Worm (Caenorhabditis elegans): ENCODE results near the gene vha-9.

DNA sequence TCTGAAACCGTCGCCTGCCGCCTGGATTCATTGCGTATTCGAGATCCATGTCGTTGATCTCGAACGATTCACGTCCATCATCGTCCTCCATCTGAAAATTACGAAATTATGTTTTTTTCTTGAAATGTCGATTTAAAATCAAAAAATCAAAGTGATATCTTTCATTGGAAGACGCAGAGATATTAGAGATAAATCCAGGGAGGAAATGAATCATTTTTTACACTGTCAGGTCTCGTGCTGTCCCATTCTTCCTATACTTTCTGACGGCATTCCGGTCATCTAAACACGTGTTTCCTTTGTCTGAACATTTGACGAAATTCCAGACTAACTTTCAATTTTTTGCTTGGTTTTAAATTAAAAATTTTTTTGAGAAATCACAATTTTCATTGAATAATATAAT lies 46.4 kb upstream of the vha-9 start, which contains the start of gene stip-1:
- no peak for TF ChIP-seq ets-7 (tag; optimal IDR thresholded peaks at IDR 0.05)
- no peak for TF ChIP-seq tra-4 (tag; optimal IDR thresholded peaks at IDR 0.05)
- TF ChIP-seq ama-1 (optimal IDR thresholded peaks at IDR 0.05): no peak
- no peak for TF ChIP-seq flt-1 (GFP tag; IDR thresholded peaks at IDR 0.05)
- no peak for TF ChIP-seq tbx-37 (GFP tag; conservative IDR thresholded peaks at IDR 0.05)
- no peak for TF ChIP-seq scrt-1 (GFP tag; IDR thresholded peaks at IDR 0.05)
